Worm (Caenorhabditis elegans) whole organism, late embryonic: ENCODE data around the gene sdpn-1.

ENCODE experiments used
- C08G9.2 ChIP-seq: sonication (generic microtip); optimal IDR thresholded peaks from 2 replicates; lab custom pipeline; 2016; ENCODE audit warnings: mild to moderate bottlenecking, missing genetic modification characterization, moderate library complexity, missing compliant biosample characterization
- C38D4.7 ChIP-seq: fragments of 200-800 bp; sonication (Bioruptor generic); optimal IDR thresholded peaks from 2 replicates; lab custom pipeline; 2018; ENCODE audit warnings: mild to moderate bottlenecking, missing genetic modification characterization, moderate library complexity, missing compliant biosample characterization
- F13H6.1 ChIP-seq: sonication (generic microtip); optimal IDR thresholded peaks from 2 replicates; lab custom pipeline; 2016; ENCODE audit warnings: missing genetic modification characterization, missing compliant biosample characterization
- T23F11.4 ChIP-seq: fragments of 200-800 bp; sonication (Bioruptor generic); optimal IDR thresholded peaks from 2 replicates; lab custom pipeline; 2018; ENCODE audit warnings: mild to moderate bottlenecking, missing genetic modification characterization, missing compliant biosample characterization
- Y22D7AL.16 ChIP-seq: sonication (generic microtip); optimal IDR thresholded peaks from 2 replicates; lab custom pipeline; 2016; ENCODE audit warnings: missing genetic modification characterization, missing compliant biosample characterization
- ahr-1 ChIP-seq: sonication (generic microtip); optimal IDR thresholded peaks from 2 replicates; lab custom pipeline; 2016; ENCODE audit warnings: missing genetic modification characterization, missing compliant biosample characterization
- ceh-19 ChIP-seq: fragments of 200-800 bp; sonication (Bioruptor generic); optimal IDR thresholded peaks from 2 replicates; lab custom pipeline; 2018; ENCODE audit warnings: mild to moderate bottlenecking, missing genetic modification characterization, missing compliant biosample characterization
- ceh-22 ChIP-seq: sonication (generic microtip); optimal IDR thresholded peaks from 2 replicates; lab custom pipeline; 2017; ENCODE audit warnings: missing biosample characterization, missing genetic modification characterization
- ceh-24 ChIP-seq: sonication (generic microtip); optimal IDR thresholded peaks from 2 replicates; lab custom pipeline; 2016; ENCODE audit warnings: mild to moderate bottlenecking, missing genetic modification characterization, missing compliant biosample characterization
- ceh-31 ChIP-seq: sonication (generic microtip); optimal IDR thresholded peaks from 2 replicates; lab custom pipeline; 2016; ENCODE audit warnings: missing genetic modification characterization, missing compliant biosample characterization
- ceh-45 ChIP-seq: fragments of 200-800 bp; sonication (Bioruptor generic); IDR thresholded peaks from 2 replicates; pipeline ENCODE4 v1.3.6; 2022; ENCODE audit warnings: missing genetic modification reagents, missing genetic modification characterization, missing compliant biosample characterization
- che-1 ChIP-seq: sonication (generic microtip); optimal IDR thresholded peaks from 2 replicates; lab custom pipeline; 2016; ENCODE audit warnings: mild to moderate bottlenecking, missing genetic modification characterization, missing compliant biosample characterization
- dve-1 ChIP-seq: sonication (generic microtip); optimal IDR thresholded peaks from 2 replicates; lab custom pipeline; 2017; ENCODE audit warnings: antibody characterized with exemption, mild to moderate bottlenecking, missing genetic modification characterization, missing compliant biosample characterization
- ets-4 ChIP-seq: sonication (generic microtip); optimal IDR thresholded peaks from 2 replicates; lab custom pipeline; 2016; ENCODE audit warnings: missing genetic modification characterization, missing compliant biosample characterization
- eyg-1 ChIP-seq: sonication (generic microtip); optimal IDR thresholded peaks from 2 replicates; lab custom pipeline; 2016; ENCODE audit warnings: missing genotype, missing genetic modification characterization, missing compliant biosample characterization
- fkh-10 ChIP-seq: fragments of 150-350 bp; optimal IDR thresholded peaks from 2 replicates; lab custom pipeline; 2014; ENCODE audit warnings: missing biosample characterization, missing genetic modification reagents, missing genetic modification characterization
- fkh-6 ChIP-seq: sonication (generic microtip); optimal IDR thresholded peaks from 2 replicates; lab custom pipeline; 2016; ENCODE audit warnings: missing genetic modification characterization, missing compliant biosample characterization
- hlh-30 ChIP-seq: sonication (generic microtip); optimal IDR thresholded peaks from 2 replicates; lab custom pipeline; 2017; ENCODE audit warnings: antibody characterized with exemption, missing genetic modification characterization, missing compliant biosample characterization; ENCODE audit not compliant: insufficient read depth
- nhr-11 ChIP-seq: fragments of 150-350 bp; optimal IDR thresholded peaks from 2 replicates; lab custom pipeline; 2014; ENCODE audit warnings: missing biosample characterization, missing genetic modification characterization
- nhr-232 ChIP-seq: sonication (generic microtip); optimal IDR thresholded peaks from 2 replicates; lab custom pipeline; 2016; ENCODE audit warnings: missing genetic modification characterization, missing compliant biosample characterization
- npax-4 ChIP-seq: sonication (generic microtip); optimal IDR thresholded peaks from 2 replicates; lab custom pipeline; 2016; ENCODE audit warnings: missing genetic modification characterization, missing compliant biosample characterization
- odd-2 ChIP-seq: sonication (generic microtip); optimal IDR thresholded peaks from 2 replicates; lab custom pipeline; 2017; ENCODE audit warnings: antibody characterized with exemption, mild to moderate bottlenecking, missing genetic modification characterization, missing compliant biosample characterization
- pat-9 ChIP-seq: fragments of 200-800 bp; sonication (Bioruptor generic); optimal IDR thresholded peaks from 2 replicates; lab custom pipeline; 2018; ENCODE audit warnings: mild to moderate bottlenecking, missing genetic modification characterization, moderate library complexity, missing compliant biosample characterization
- pqm-1 ChIP-seq: sonication (generic microtip); optimal IDR thresholded peaks from 2 replicates; lab custom pipeline; 2016; ENCODE audit warnings: missing genetic modification characterization, missing compliant biosample characterization
- pros-1 ChIP-seq: fragments of 150-350 bp; optimal IDR thresholded peaks from 2 replicates; lab custom pipeline; 2014; ENCODE audit warnings: missing biosample characterization, missing genetic modification reagents, missing genetic modification characterization
- syd-9 ChIP-seq: sonication (generic microtip); optimal IDR thresholded peaks from 2 replicates; lab custom pipeline; 2016; ENCODE audit warnings: mild to moderate bottlenecking, missing genetic modification characterization, moderate library complexity, missing compliant biosample characterization
- tbx-2 ChIP-seq: sonication (generic microtip); optimal IDR thresholded peaks from 2 replicates; lab custom pipeline; 2016; ENCODE audit warnings: missing genetic modification characterization, missing compliant biosample characterization
- tbx-7 ChIP-seq: sonication (generic microtip); optimal IDR thresholded peaks from 2 replicates; lab custom pipeline; 2016; ENCODE audit warnings: missing genotype, missing genetic modification characterization, missing compliant biosample characterization
- ttx-3 ChIP-seq: sonication (generic microtip); optimal IDR thresholded peaks from 2 replicates; lab custom pipeline; 2016; ENCODE audit warnings: missing genetic modification reagents, missing genetic modification characterization, missing compliant biosample characterization
- unc-3 ChIP-seq, 2 experiments: fragments of 200-800 bp in 1 of 2; sonication (Bioruptor generic) in 1 of 2; sonication (generic microtip) in 1 of 2; conservative IDR thresholded peaks in 1 of 2; optimal IDR thresholded peaks in 1 of 2; 2 replicates each; pipeline versions ENCODE4 v1.3.6 to Lab custom; 2016 to 2022; ENCODE audit warnings: missing compliant biosample characterization in 2 of 2, missing genetic modification characterization in 2 of 2, missing genetic modification reagents in 1 of 2
- unc-55 ChIP-seq: sonication (generic microtip); optimal IDR thresholded peaks from 2 replicates; lab custom pipeline; 2017; ENCODE audit warnings: missing biosample characterization, missing genetic modification reagents, missing genetic modification characterization
- zip-5 ChIP-seq: sonication (generic microtip); optimal IDR thresholded peaks from 2 replicates; lab custom pipeline; 2016; ENCODE audit warnings: missing genetic modification characterization, missing compliant biosample characterization
- ztf-16 ChIP-seq: sonication (generic microtip); optimal IDR thresholded peaks from 2 replicates; lab custom pipeline; 2017; ENCODE audit warnings: missing genetic modification characterization, missing compliant biosample characterization

Gene sdpn-1

ce11 chrX:7985495-7986029 is 12.5 kb downstream of the sdpn-1 start, which contains the start of gene F45E1.4:
Gene F45E1.4, plus strand, starts transcription at chrX:7985979.
- TF ChIP-seq odd-2 (peak; percentile 13), ceh-19 (GFP tag; lab: Kevin White, UChicago) (no peak), hlh-30 (tag; lab: Kevin White, UChicago) (no peak), tbx-7 (tag; lab: Kevin White, UChicago) (no peak)

ce11 chrX:7984742-7985141 is 13.3 kb downstream of the sdpn-1 start:
- no peak for TF ChIP-seq F13H6.1 (tag; lab: Kevin White, UChicago)
- no peak for TF ChIP-seq fkh-10 (GFP tag; lab: Kevin White, UChicago)
- TF ChIP-seq ceh-22 (tag; lab: Kevin White, UChicago) = no peak
- no peak for TF ChIP-seq C08G9.2 (tag; lab: Kevin White, UChicago)
- TF ChIP-seq eyg-1 (tag; lab: Kevin White, UChicago) = no peak
- TF ChIP-seq npax-4 (tag; lab: Kevin White, UChicago) = no peak
- TF ChIP-seq nhr-11 = no peak
- no peak for TF ChIP-seq Y22D7AL.16

DNA sequence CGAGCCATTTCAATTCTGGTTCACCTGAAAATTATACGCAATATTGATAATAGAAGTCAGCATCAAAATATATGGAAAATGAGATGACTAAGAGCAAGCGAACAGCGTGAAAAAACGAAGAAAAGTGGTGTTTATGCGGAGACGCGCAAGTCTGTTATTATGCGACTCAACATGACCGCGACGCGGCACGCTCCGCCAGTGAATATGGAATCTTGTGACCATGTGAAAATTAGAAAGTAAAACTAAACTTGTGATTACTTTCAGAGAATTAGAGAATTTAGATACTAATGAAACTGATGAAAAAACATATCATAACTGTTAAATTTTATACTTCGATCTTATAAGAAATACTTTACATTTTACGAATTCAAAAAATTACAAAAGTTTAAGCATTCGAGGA is 16.0 kb downstream of the sdpn-1 start, which contains the start of gene his-71:
Gene his-71, minus strand, starts transcription at position 24 of the 400 bp plus-strand sequence.
- TF ChIP-seq F13H6.1 (tag; lab: Kevin White, UChicago) = no peak
- TF ChIP-seq che-1 (tag; lab: Kevin White, UChicago) = no peak
- no peak for TF ChIP-seq nhr-232 (tag; lab: Kevin White, UChicago)
- no peak for TF ChIP-seq ahr-1 (tag; lab: Kevin White, UChicago)
- no peak for TF ChIP-seq ceh-24 (tag; lab: Kevin White, UChicago)
- TF ChIP-seq odd-2 = no peak
- no peak for TF ChIP-seq zip-5 (tag; lab: Kevin White, UChicago)
- TF ChIP-seq unc-55 (GFP tag; lab: Kevin White, UChicago) = no peak
- TF ChIP-seq pros-1 (tag; lab: Kevin White, UChicago) = no peak
- no peak for TF ChIP-seq ttx-3 (tag; lab: Kevin White, UChicago)
- no peak for TF ChIP-seq C38D4.7 (GFP tag; lab: Kevin White, UChicago)
- TF ChIP-seq ceh-19 (GFP tag; lab: Kevin White, UChicago) = no peak
- no peak for TF ChIP-seq C08G9.2 (tag; lab: Kevin White, UChicago)
- no peak for TF ChIP-seq hlh-30 (tag; lab: Kevin White, UChicago)
- TF ChIP-seq pqm-1 (tag; lab: Kevin White, UChicago) = no peak
- no peak for TF ChIP-seq syd-9 (tag; lab: Kevin White, UChicago)
- TF ChIP-seq T23F11.4 = no peak

DNA sequence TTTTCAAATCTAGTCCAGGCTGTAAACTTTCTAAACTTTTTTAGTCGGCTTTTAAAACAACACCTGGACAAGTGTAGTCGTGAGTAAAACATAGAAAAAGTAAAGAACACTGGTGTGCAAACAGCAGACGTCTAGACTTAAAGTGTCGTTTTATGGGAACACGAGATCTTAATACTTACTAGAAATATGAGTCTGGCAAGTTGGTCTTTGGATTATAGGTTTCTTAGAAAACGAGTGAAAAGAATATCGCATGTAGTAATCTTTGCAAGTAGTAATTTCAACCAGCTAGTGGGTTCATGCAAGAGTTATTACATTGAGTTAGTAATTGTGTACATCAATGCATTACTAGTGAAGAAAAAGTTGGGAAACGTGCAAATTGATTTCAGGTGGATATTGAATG is 20.6 kb downstream of the sdpn-1 start:
- no peak for TF ChIP-seq pat-9 (tag; lab: Kevin White, UChicago)
- no peak for TF ChIP-seq tbx-2 (tag; lab: Kevin White, UChicago)
- no peak for TF ChIP-seq pros-1 (tag; lab: Kevin White, UChicago)
- no peak for TF ChIP-seq ets-4 (tag; lab: Kevin White, UChicago)
- no peak for TF ChIP-seq unc-3 (GFP tag; conservative IDR thresholded peaks at IDR 0.05; lab: Robert Waterston, UW)
- no peak for TF ChIP-seq unc-3 (tag; optimal IDR thresholded peaks at IDR 0.05; lab: Kevin White, UChicago)
- TF ChIP-seq C38D4.7 (GFP tag; lab: Kevin White, UChicago) = no peak
- no peak for TF ChIP-seq nhr-232 (tag; lab: Kevin White, UChicago)
- TF ChIP-seq ztf-16 (tag; lab: Kevin White, UChicago) = no peak
- no peak for TF ChIP-seq ceh-45
- TF ChIP-seq dve-1 (tag; lab: Kevin White, UChicago) = no peak

DNA sequence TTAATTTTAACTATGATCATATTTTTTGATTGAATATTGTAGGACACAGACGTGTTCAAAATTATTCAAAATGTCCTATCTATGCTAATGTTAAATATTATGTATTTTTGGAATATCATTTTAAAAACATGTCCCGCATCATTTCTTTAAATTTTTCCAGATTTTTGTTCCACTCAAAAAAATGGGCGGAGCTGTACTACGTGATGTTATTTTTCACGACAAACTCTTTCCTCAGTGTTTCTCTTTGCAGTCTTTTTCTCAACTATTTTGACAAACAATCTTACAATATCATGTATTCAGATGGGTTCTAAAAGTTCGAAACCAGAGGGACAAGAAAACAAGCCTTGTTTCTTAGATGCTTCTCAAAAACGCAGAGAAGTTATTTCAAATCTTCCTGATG is 21.6 kb downstream of the sdpn-1 start, which contains the start of gene F45E1.5:
Gene F45E1.5, plus strand, starts transcription at position 301 of the 400 bp plus-strand sequence.
- TF ChIP-seq T23F11.4 (no peak), eyg-1 (tag; lab: Kevin White, UChicago) (no peak), ceh-31 (tag; lab: Kevin White, UChicago) (no peak), fkh-6 (tag; lab: Kevin White, UChicago) (no peak)
- TF ChIP-seq, all 69 proteins: peak for 0
